Worm (Caenorhabditis elegans) whole organism, L1 larva: ENCODE results near the gene Y73C8C.12.

Source experiments
- dpl-1 ChIP-seq, 3 experiments: fragments of 150-350 bp in 2 of 3; sonication (generic microtip) in 1 of 3; optimal IDR thresholded peaks; 2 replicates each; lab custom pipeline; 2014 to 2017; ENCODE audit warnings: missing biosample characterization in 3 of 3, missing genetic modification characterization in 3 of 3, missing genetic modification reagents in 3 of 3
- fkh-4 ChIP-seq: sonication (generic microtip); optimal IDR thresholded peaks from 2 replicates; lab custom pipeline; 2016; ENCODE audit warnings: missing compliant biosample characterization, missing genetic modification characterization, borderline replicate concordance
- fos-1 ChIP-seq: fragments of 150-350 bp; optimal IDR thresholded peaks from 2 replicates; lab custom pipeline; 2014; ENCODE audit warnings: missing biosample characterization, missing genetic modification characterization

DNA sequence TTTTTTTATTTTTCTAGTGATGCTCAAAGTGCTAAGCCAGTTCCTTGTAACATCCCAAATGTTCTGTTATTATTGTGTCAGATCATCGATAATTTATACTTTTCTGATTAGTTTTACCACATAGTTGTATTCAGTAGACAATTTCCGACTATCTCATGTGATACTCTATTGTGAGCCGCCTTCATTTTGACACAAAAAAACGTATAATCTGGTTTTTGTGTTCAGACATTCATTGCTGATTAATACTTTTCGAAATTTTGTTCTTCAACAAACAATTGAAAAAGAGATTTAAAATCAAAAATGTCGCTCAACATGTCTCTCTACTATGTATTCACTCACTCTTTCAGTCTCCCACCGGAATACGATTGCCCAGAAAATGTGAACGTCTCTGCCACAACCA, 43.5 kb upstream of the Y73C8C.12 start, which contains the start of gene srt-7:
- TF ChIP-seq dpl-1 (GFP tag; optimal IDR thresholded peaks at IDR 0.05; lab: Kevin White, UChicago) (no peak), fos-1 (tag; lab: Kevin White, UChicago) (no peak), fkh-4 (no peak)
